Worm (Caenorhabditis elegans): Measurements from ENCODE around the gene srv-16.

DNA sequence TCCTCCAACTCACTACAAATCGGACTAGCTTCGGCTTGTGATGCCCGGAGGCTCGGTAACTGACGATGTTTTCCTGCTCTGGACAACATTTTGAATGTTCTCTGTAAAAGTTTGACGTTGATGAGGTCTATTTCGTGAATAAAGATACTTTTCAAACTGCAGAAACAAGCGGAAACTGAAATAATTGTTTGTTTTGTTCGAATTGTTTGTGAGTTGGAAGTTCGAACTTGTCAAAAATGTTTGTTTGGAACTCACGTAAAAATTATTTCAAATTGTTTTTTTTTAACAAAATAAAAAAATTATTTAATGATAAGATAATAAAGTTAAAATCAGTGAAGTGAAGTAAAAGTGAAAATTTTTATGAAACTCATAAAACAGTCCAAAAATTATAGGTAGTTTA is 7.7 kb upstream of the srv-16 start, which contains the start of gene Y105C5B.11:
- no peak for TF ChIP-seq ztf-23 (GFP tag; IDR thresholded peaks at IDR 0.05)
- TF ChIP-seq ref-1 (GFP tag; conservative IDR thresholded peaks at IDR 0.05) = no peak
- TF ChIP-seq med-1 (GFP tag; optimal IDR thresholded peaks at IDR 0.05; ENCODE audit: insufficient read depth) = no peak
- no peak for TF ChIP-seq flt-1 (GFP tag; IDR thresholded peaks at IDR 0.05)
- TF ChIP-seq klf-2 (GFP tag; conservative IDR thresholded peaks at IDR 0.05) = no peak

Measured in whole organism, midembryonic.